Worm (Caenorhabditis elegans) whole organism, midembryonic: ENCODE data around the gene clp-6.

Experiments used
- T22C8.4 ChIP-seq: fragments of 200-800 bp; sonication (Bioruptor generic); IDR thresholded peaks from 2 replicates; pipeline ENCODE4 v1.3.6; 2022; ENCODE audit warnings: missing genetic modification characterization, missing compliant biosample characterization
- cog-1 ChIP-seq: sonication (generic microtip); optimal IDR thresholded peaks from 2 replicates; lab custom pipeline; 2016; ENCODE audit warnings: missing genetic modification characterization, missing compliant biosample characterization
- flt-1 ChIP-seq: fragments of 200-800 bp; sonication (Bioruptor generic); IDR thresholded peaks from 2 replicates; pipeline ENCODE4 v1.3.6; 2022; ENCODE audit warnings: missing genetic modification characterization, missing compliant biosample characterization
- klf-2 ChIP-seq: fragments of 200-800 bp; sonication (Bioruptor generic); conservative IDR thresholded peaks from 2 replicates; pipeline ENCODE4 v1.3.6; 2022; ENCODE audit warnings: missing genetic modification reagents, missing genetic modification characterization, missing compliant biosample characterization
- med-1 ChIP-seq: sonication (generic microtip); optimal IDR thresholded peaks from 2 replicates; lab custom pipeline; 2017; ENCODE audit warnings: missing genetic modification characterization, mild to moderate bottlenecking, missing compliant biosample characterization, antibody characterized with exemption, missing genetic modification reagents; ENCODE audit not compliant: insufficient read depth
- ref-1 ChIP-seq: fragments of 200-800 bp; sonication (Bioruptor generic); conservative IDR thresholded peaks from 2 replicates; pipeline ENCODE4 v1.3.6; 2022; ENCODE audit warnings: missing genetic modification reagents, missing genetic modification characterization, missing compliant biosample characterization
- tab-1 ChIP-seq: fragments of 200-800 bp; sonication (Bioruptor generic); IDR thresholded peaks from 2 replicates; pipeline ENCODE4 v1.3.6; 2022; ENCODE audit warnings: missing genetic modification characterization, missing compliant biosample characterization
- ztf-23 ChIP-seq: fragments of 200-800 bp; sonication (Bioruptor generic); IDR thresholded peaks from 2 replicates; pipeline ENCODE4 v1.3.6; 2022; ENCODE audit warnings: missing genetic modification reagents, missing genetic modification characterization, missing compliant biosample characterization
- ztf-29 ChIP-seq: fragments of 200-800 bp; sonication (Bioruptor generic); IDR thresholded peaks from 2 replicates; pipeline ENCODE4 v1.3.6; 2022; ENCODE audit warnings: missing genetic modification reagents, missing genetic modification characterization, missing compliant biosample characterization

DNA sequence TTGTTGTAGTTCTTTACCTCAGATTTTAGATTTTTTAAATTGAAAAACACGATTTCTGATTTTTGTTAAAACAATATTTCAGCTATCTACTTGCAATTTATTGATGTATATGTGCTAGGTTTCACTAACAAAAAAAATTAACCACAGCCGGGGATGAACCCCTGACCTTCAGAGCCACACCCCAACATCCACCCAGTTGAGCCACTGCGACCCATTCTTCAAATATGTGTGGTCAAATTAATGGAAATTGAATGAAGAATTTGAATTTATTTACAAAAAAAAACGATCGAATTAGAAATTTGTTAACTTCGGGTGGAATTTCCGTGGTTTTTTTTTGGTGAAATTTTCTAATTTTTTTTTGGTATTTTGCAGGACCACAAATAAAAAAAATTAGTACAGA, 43.8 kb upstream of the clp-6 start:
- no peak for TF ChIP-seq flt-1 (GFP tag; lab: Robert Waterston, UW)
- TF ChIP-seq ztf-23 (GFP tag; lab: Robert Waterston, UW), result no peak
- TF ChIP-seq ref-1, result no peak
- no peak for TF ChIP-seq cog-1 (tag; lab: Kevin White, UChicago)
- TF ChIP-seq med-1 (GFP tag; lab: Kevin White, UChicago), result no peak
- TF ChIP-seq ztf-29, result no peak
- TF ChIP-seq klf-2 (GFP tag; lab: Robert Waterston, UW), result no peak
- no peak for TF ChIP-seq T22C8.4
- TF ChIP-seq tab-1 (GFP tag; lab: Robert Waterston, UW), result no peak
